Worm (Caenorhabditis elegans) whole organism, mixed stage, embryonic: Measurements from ENCODE around the gene F38E11.6.

Experiments
- M03D4.4 ChIP-seq: sonication (generic microtip); optimal IDR thresholded peaks from 2 replicates; lab custom pipeline; 2017; ENCODE audit warnings: mild to moderate bottlenecking, missing genetic modification characterization, missing compliant biosample characterization
- bed-3 ChIP-seq: fragments of 200-800 bp; sonication (Bioruptor generic); optimal IDR thresholded peaks from 3 replicates; lab custom pipeline; 2018; ENCODE audit warnings: mild to moderate bottlenecking, missing genetic modification characterization, moderate library complexity, missing compliant biosample characterization
- blmp-1 ChIP-seq: fragments of 150-350 bp; optimal IDR thresholded peaks from 2 replicates; lab custom pipeline; 2014; ENCODE audit warnings: missing biosample characterization, missing genetic modification characterization
- ceh-39 ChIP-seq: fragments of 150-350 bp; optimal IDR thresholded peaks from 2 replicates; lab custom pipeline; 2014; ENCODE audit warnings: missing biosample characterization, missing genetic modification characterization
- ceh-43 ChIP-seq: fragments of 200-800 bp; sonication (Bioruptor generic); optimal IDR thresholded peaks from 2 replicates; lab custom pipeline; 2018; ENCODE audit warnings: mild to moderate bottlenecking, missing genetic modification characterization, moderate library complexity, missing compliant biosample characterization
- ceh-83 ChIP-seq: fragments of 200-800 bp; sonication (Bioruptor generic); optimal IDR thresholded peaks from 2 replicates; lab custom pipeline; 2018; ENCODE audit warnings: mild to moderate bottlenecking, missing genetic modification characterization, missing compliant biosample characterization
- ces-1 ChIP-seq: fragments of 150-350 bp; optimal IDR thresholded peaks from 2 replicates; lab custom pipeline; 2014; ENCODE audit warnings: missing biosample characterization, missing genetic modification reagents, missing genetic modification characterization
- cnd-1 ChIP-seq: fragments of 200-800 bp; sonication (Bioruptor generic); optimal IDR thresholded peaks from 2 replicates; lab custom pipeline; 2018; ENCODE audit warnings: mild to moderate bottlenecking, missing genetic modification characterization, missing compliant biosample characterization
- drap-1 ChIP-seq: fragments of 200-800 bp; sonication (Bioruptor generic); optimal IDR thresholded peaks from 3 replicates; lab custom pipeline; 2018; ENCODE audit warnings: mild to moderate bottlenecking, missing genetic modification characterization, missing compliant biosample characterization
- elt-1 ChIP-seq: sonication (generic microtip); optimal IDR thresholded peaks from 2 replicates; lab custom pipeline; 2017; ENCODE audit warnings: missing genetic modification characterization, mild to moderate bottlenecking, missing compliant biosample characterization, antibody characterized with exemption, moderate library complexity, borderline replicate concordance; ENCODE audit not compliant: insufficient read depth
- elt-3 ChIP-seq: fragments of 150-350 bp; optimal IDR thresholded peaks from 2 replicates; lab custom pipeline; 2014; ENCODE audit warnings: missing biosample characterization, missing genetic modification characterization
- flh-1 ChIP-seq: fragments of 200-800 bp; sonication (Bioruptor generic); optimal IDR thresholded peaks from 2 replicates; lab custom pipeline; 2018; ENCODE audit warnings: mild to moderate bottlenecking, missing genetic modification characterization, moderate library complexity, missing compliant biosample characterization
- hlh-1 ChIP-seq: fragments of 150-350 bp; optimal IDR thresholded peaks from 2 replicates; lab custom pipeline; 2014; ENCODE audit warnings: missing biosample characterization, missing genetic modification reagents, missing genetic modification characterization
- lin-13 ChIP-seq: fragments of 150-350 bp; optimal IDR thresholded peaks from 2 replicates; lab custom pipeline; 2014; ENCODE audit warnings: missing biosample characterization, missing genetic modification characterization
- lin-32 ChIP-seq: fragments of 200-800 bp; sonication (Bioruptor generic); optimal IDR thresholded peaks from 2 replicates; lab custom pipeline; 2018; ENCODE audit warnings: mild to moderate bottlenecking, missing genetic modification characterization, missing compliant biosample characterization
- lsy-2 ChIP-seq: fragments of 150-350 bp; optimal IDR thresholded peaks from 2 replicates; lab custom pipeline; 2014; ENCODE audit warnings: missing biosample characterization, missing genetic modification characterization
- mab-5 ChIP-seq: fragments of 150-350 bp; optimal IDR thresholded peaks from 2 replicates; lab custom pipeline; 2014; ENCODE audit warnings: missing biosample characterization, missing genetic modification characterization
- mep-1 ChIP-seq: fragments of 150-350 bp; optimal IDR thresholded peaks from 2 replicates; lab custom pipeline; 2017; ENCODE audit warnings: missing biosample characterization, missing genetic modification reagents, missing genetic modification characterization, inconsistent platforms
- mls-2 ChIP-seq: sonication (generic microtip); optimal IDR thresholded peaks from 2 replicates; lab custom pipeline; 2016; ENCODE audit warnings: mild to moderate bottlenecking, missing genetic modification characterization, moderate library complexity, missing compliant biosample characterization
- nhr-12 ChIP-seq: fragments of 150-350 bp; optimal IDR thresholded peaks from 2 replicates; lab custom pipeline; 2014; ENCODE audit warnings: missing biosample characterization, missing genetic modification characterization
- nhr-2 ChIP-seq: fragments of 150-350 bp; optimal IDR thresholded peaks from 2 replicates; lab custom pipeline; 2014; ENCODE audit warnings: missing biosample characterization, missing genetic modification characterization
- nhr-237 ChIP-seq: fragments of 150-350 bp; optimal IDR thresholded peaks from 2 replicates; lab custom pipeline; 2014; ENCODE audit warnings: missing biosample characterization, missing genetic modification characterization
- nhr-76 ChIP-seq: sonication (generic microtip); optimal IDR thresholded peaks from 2 replicates; lab custom pipeline; 2017; ENCODE audit warnings: missing biosample characterization, missing genetic modification characterization
- pha-4 ChIP-seq: fragments of 150-350 bp; optimal IDR thresholded peaks from 2 replicates; lab custom pipeline; 2018; ENCODE audit warnings: missing biosample characterization, missing genetic modification reagents, missing genetic modification characterization
- sem-2 ChIP-seq: fragments of 200-800 bp; sonication (Bioruptor generic); optimal IDR thresholded peaks from 2 replicates; lab custom pipeline; 2018; ENCODE audit warnings: mild to moderate bottlenecking, missing genetic modification characterization, missing compliant biosample characterization
- snpc-4 ChIP-seq: fragments of 150-350 bp; optimal IDR thresholded peaks from 2 replicates; lab custom pipeline; 2014; ENCODE audit warnings: missing biosample characterization, missing genetic modification characterization
- sptf-1 ChIP-seq: sonication (generic microtip); optimal IDR thresholded peaks from 2 replicates; lab custom pipeline; 2017; ENCODE audit warnings: mild to moderate bottlenecking, missing genetic modification characterization, moderate library complexity, missing compliant biosample characterization
- unc-120 ChIP-seq: sonication (generic microtip); optimal IDR thresholded peaks from 2 replicates; lab custom pipeline; 2017; ENCODE audit warnings: missing genetic modification characterization, missing compliant biosample characterization; ENCODE audit not compliant: poor library complexity, severe bottlenecking
- unc-39 ChIP-seq: fragments of 150-350 bp; optimal IDR thresholded peaks from 2 replicates; lab custom pipeline; 2014; ENCODE audit warnings: missing biosample characterization, missing genetic modification characterization
- unc-62 ChIP-seq: fragments of 150-350 bp; optimal IDR thresholded peaks from 2 replicates; lab custom pipeline; 2014; ENCODE audit warnings: missing biosample characterization, missing genetic modification reagents, missing genetic modification characterization
- zip-8 ChIP-seq: fragments of 150-350 bp; optimal IDR thresholded peaks from 2 replicates; lab custom pipeline; 2014; ENCODE audit warnings: missing biosample characterization, missing genetic modification characterization
- ztf-11 ChIP-seq: fragments of 150-350 bp; optimal IDR thresholded peaks from 2 replicates; lab custom pipeline; 2014; ENCODE audit warnings: missing biosample characterization, missing genetic modification characterization

F38E11.6 gene

DNA sequence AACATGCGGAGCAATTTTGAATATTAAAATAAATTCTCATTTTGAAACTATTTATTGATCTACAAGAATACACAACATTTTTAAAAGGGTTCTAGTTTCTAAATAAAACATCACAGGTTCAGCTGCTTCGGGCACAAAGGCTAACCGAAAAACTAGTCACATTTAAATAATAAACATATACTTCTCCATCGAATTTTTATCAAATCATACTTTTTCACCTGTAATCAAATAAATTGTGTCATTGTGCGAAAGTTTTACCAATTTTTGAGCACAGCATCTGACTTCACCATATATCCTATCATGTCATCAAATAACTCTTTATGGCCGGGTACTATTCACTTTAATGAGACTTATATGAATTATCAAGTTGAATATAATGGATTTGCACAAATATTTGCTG, 23.0 kb upstream of the F38E11.6 start, which contains the start of gene sru-6:
Gene sru-6 (plus strand): TSS at position 301 of the 400 bp plus-strand sequence.
- TF ChIP-seq lsy-2 (tag; lab: Kevin White, UChicago) (no peak), pha-4 (tag; lab: Kevin White, UChicago) (no peak), nhr-237 (no peak), ceh-83 (GFP tag; lab: Kevin White, UChicago) (no peak), lin-13 (tag; lab: Kevin White, UChicago) (no peak), mab-5 (tag; lab: Kevin White, UChicago) (no peak), M03D4.4 (tag; lab: Kevin White, UChicago) (no peak), ceh-43 (GFP tag; lab: Kevin White, UChicago) (no peak), flh-1 (GFP tag; lab: Kevin White, UChicago) (no peak), sem-2 (GFP tag; lab: Kevin White, UChicago) (no peak), ztf-11 (tag; lab: Kevin White, UChicago) (no peak), sptf-1 (tag; lab: Kevin White, UChicago) (no peak), elt-1 (tag; lab: Kevin White, UChicago) (no peak), unc-120 (tag; lab: Kevin White, UChicago) (no peak), mls-2 (tag; lab: Kevin White, UChicago) (no peak), zip-8 (tag; lab: Kevin White, UChicago) (no peak), snpc-4 (no peak), ceh-39 (tag; lab: Kevin White, UChicago) (no peak)

DNA sequence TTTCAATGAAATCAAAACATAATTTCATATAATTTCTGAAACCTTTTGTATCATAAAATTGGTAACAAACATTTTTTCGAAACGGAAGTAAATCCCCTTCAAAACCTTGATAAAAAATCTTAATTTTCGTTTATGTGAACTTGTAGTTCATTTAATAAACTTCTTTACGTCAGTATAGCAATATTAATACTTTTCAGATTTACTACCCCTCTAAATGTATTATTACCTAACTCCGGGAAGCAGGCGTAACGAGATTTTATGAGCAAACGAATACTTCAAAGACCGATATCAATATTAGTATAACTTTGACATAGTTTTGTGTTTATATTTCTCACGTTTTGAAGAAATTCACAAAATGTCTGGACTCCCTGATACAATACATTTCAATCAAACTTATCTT, 21.0 kb upstream of the F38E11.6 start, which contains the start of gene sru-1:
Gene sru-1 (plus strand): TSS at position 301 of the 400 bp plus-strand sequence.
- TF ChIP-seq nhr-76 (tag; lab: Kevin White, UChicago) (no peak), nhr-237 (no peak), blmp-1 (no peak), lin-32 (GFP tag; lab: Kevin White, UChicago) (no peak), unc-39 (tag; lab: Kevin White, UChicago) (no peak), cnd-1 (no peak), unc-62 (GFP tag; lab: Kevin White, UChicago) (no peak), lsy-2 (tag; lab: Kevin White, UChicago) (no peak), elt-1 (tag; lab: Kevin White, UChicago) (no peak), elt-3 (tag; lab: Kevin White, UChicago) (no peak), hlh-1 (tag; lab: Kevin White, UChicago) (no peak), nhr-2 (tag; lab: Kevin White, UChicago) (no peak), pha-4 (tag; lab: Kevin White, UChicago) (no peak), ceh-83 (GFP tag; lab: Kevin White, UChicago) (no peak)
- TF ChIP-seq, all 35 proteins: peak for 0

DNA sequence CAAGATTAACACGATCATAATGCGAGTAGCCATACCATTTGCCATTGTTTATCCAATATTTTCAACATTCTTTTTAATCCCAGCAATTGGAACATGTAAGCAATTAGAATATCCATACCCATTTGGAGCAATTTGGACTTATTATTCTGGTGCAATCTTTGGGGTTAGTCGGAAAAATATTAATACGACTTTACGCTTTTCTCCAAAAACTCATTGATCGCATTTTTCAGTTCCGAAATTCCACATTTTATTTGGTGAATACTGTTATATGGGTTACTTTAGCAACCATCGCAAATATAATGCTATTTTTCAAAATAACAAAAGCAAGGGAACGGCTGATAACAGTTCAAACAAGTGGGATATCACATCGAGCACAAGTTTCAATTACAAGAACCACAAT, 19.5 kb upstream of the F38E11.6 start:
- TF ChIP-seq snpc-4 (no peak), sem-2 (GFP tag; lab: Kevin White, UChicago) (no peak), mls-2 (tag; lab: Kevin White, UChicago) (no peak)

DNA sequence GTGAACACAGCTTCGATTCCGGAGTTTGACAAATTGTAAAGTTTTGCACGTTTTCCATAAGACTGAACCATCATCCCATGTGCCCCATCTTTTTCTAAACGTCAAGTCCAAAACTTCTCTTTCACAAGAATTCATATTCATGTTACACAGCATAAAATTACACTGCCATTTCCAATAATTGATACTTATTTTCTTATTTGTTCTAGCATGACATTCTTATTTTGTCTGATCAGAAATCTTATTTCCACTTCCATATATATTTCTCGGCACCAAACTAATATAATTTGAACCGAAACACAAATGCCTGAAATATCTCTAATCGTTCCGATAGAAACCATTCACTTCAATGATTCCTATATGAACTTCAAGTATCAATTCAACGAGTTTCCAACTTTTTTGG, 18.7 kb upstream of the F38E11.6 start, which contains the start of gene sru-2:
Gene sru-2 (plus strand): TSS at position 301 of the 400 bp plus-strand sequence.
- TF ChIP-seq ztf-11 (tag; lab: Kevin White, UChicago) (no peak), sptf-1 (tag; lab: Kevin White, UChicago) (no peak), flh-1 (GFP tag; lab: Kevin White, UChicago) (no peak)
- TF ChIP-seq, all 35 proteins: peak for 0

DNA sequence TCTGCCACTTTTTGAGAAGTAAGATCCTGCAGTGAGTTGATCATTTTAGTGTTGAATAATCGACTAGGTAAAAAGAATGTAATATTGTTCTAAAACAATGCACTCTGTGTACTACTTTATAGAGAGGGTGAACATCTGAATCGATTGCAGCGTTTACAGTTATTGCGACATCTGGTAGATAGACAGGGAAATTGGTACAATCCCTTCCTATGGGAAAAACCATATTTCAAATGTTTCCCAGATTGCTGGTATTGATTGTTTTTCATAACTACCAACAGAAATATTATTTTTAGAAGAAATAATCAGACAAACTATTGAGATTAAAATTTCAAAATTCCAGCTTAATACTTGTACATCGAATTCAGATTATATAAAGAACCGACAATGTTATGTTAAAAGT, 17.7 kb upstream of the F38E11.6 start, which contains the start of gene gadr-2:
Gene gadr-2 (minus strand): TSS at position 101 of the 400 bp plus-strand sequence.
- TF ChIP-seq nhr-12 (tag; lab: Kevin White, UChicago): no peak
- TF ChIP-seq mab-5 (tag; lab: Kevin White, UChicago): no peak
- TF ChIP-seq sem-2 (GFP tag; lab: Kevin White, UChicago): no peak
- no peak for TF ChIP-seq bed-3
- no peak for TF ChIP-seq ces-1 (GFP tag; lab: Kevin White, UChicago)
- no peak for TF ChIP-seq ceh-39 (tag; lab: Kevin White, UChicago)
- no peak for TF ChIP-seq blmp-1
- TF ChIP-seq elt-1 (tag; lab: Kevin White, UChicago): no peak
- TF ChIP-seq hlh-1 (tag; lab: Kevin White, UChicago): no peak
- no peak for TF ChIP-seq elt-3 (tag; lab: Kevin White, UChicago)
- TF ChIP-seq nhr-237: no peak
- TF ChIP-seq lsy-2 (tag; lab: Kevin White, UChicago): no peak
- no peak for TF ChIP-seq flh-1 (GFP tag; lab: Kevin White, UChicago)
- no peak for TF ChIP-seq drap-1 (GFP tag; lab: Kevin White, UChicago)
- TF ChIP-seq mep-1 (tag; lab: Kevin White, UChicago): no peak
- no peak for TF ChIP-seq mls-2 (tag; lab: Kevin White, UChicago)
